Fruit fly (Drosophila melanogaster) whole organism, embryonic: Measurements from ENCODE around the gene Neurl4.

ENCODE experiments used
- B-H2 ChIP-seq: fragments of 200-800 bp; sonication (Bioruptor generic); optimal IDR thresholded peaks from 2 replicates; lab custom pipeline; 2018; ENCODE audit warnings: missing biosample characterization, mild to moderate bottlenecking, missing genetic modification characterization
- C15 ChIP-seq: fragments of 200-800 bp; sonication (Bioruptor generic); IDR thresholded peaks from 3 replicates; pipeline ENCODE4 v1.3.6; 2022; ENCODE audit warnings: missing biosample characterization, missing genetic modification characterization
- CG10147 ChIP-seq: fragments of 200-800 bp; sonication (Bioruptor generic); optimal IDR thresholded peaks from 2 replicates; lab custom pipeline; 2019; ENCODE audit warnings: missing biosample characterization, mild to moderate bottlenecking, missing genetic modification characterization, moderate library complexity
- CG11085 ChIP-seq: fragments of 200-800 bp; sonication (Bioruptor generic); IDR thresholded peaks from 2 replicates; pipeline ENCODE4 v1.3.6; 2022; ENCODE audit warnings: missing biosample characterization, missing genetic modification characterization
- CG1233 ChIP-seq: fragments of 200-800 bp; sonication (Bioruptor generic); optimal IDR thresholded peaks from 4 replicates; lab custom pipeline; 2018; ENCODE audit warnings: missing biosample characterization, mild to moderate bottlenecking, missing genetic modification characterization
- CG12769 ChIP-seq: fragments of 200-800 bp; sonication (Bioruptor generic); optimal IDR thresholded peaks from 2 replicates; lab custom pipeline; 2019; ENCODE audit warnings: missing biosample characterization, mild to moderate bottlenecking, missing genetic modification characterization, moderate library complexity
- CG16863 ChIP-seq: fragments of 200-800 bp; sonication (Bioruptor generic); optimal IDR thresholded peaks from 3 replicates; lab custom pipeline; 2016; ENCODE audit warnings: missing biosample characterization, missing genetic modification characterization
- CG17359 ChIP-seq: fragments of 200-800 bp; sonication (Bioruptor generic); optimal IDR thresholded peaks from 3 replicates; lab custom pipeline; 2018; ENCODE audit warnings: missing biosample characterization, mild to moderate bottlenecking, missing genetic modification characterization, moderate library complexity
- CG17385 ChIP-seq: fragments of 200-800 bp; sonication (Bioruptor generic); optimal IDR thresholded peaks from 3 replicates; lab custom pipeline; 2018; ENCODE audit warnings: missing biosample characterization, mild to moderate bottlenecking, missing genetic modification characterization
- CG18262 ChIP-seq: fragments of 200-800 bp; optimal IDR thresholded peaks from 3 replicates; lab custom pipeline; 2019; ENCODE audit warnings: missing biosample characterization, mild to moderate bottlenecking, missing genetic modification characterization, moderate library complexity
- CG2129 ChIP-seq: fragments of 200-800 bp; sonication (Bioruptor generic); IDR thresholded peaks from 2 replicates; pipeline ENCODE4 v1.3.6; 2022; ENCODE audit warnings: missing biosample characterization, missing genetic modification characterization; ENCODE audit not compliant: partially characterized antibody
- CG30403 ChIP-seq: fragments of 200-800 bp; sonication (Bioruptor generic); optimal IDR thresholded peaks from 3 replicates; lab custom pipeline; 2016; ENCODE audit warnings: missing biosample characterization, missing genetic modification characterization
- CG32772 ChIP-seq: fragments of 200-800 bp; sonication (Bioruptor generic); IDR thresholded peaks from 2 replicates; pipeline ENCODE4 v1.3.6; 2022; ENCODE audit warnings: missing biosample characterization, missing genetic modification characterization
- CG3407 ChIP-seq: fragments of 200-800 bp; sonication (Bioruptor generic); optimal IDR thresholded peaks from 2 replicates; lab custom pipeline; 2018; ENCODE audit warnings: missing biosample characterization, mild to moderate bottlenecking, missing genetic modification characterization
- CG34376 ChIP-seq: fragments of 200-800 bp; sonication (Bioruptor generic); optimal IDR thresholded peaks from 2 replicates; lab custom pipeline; 2018; ENCODE audit warnings: missing biosample characterization, mild to moderate bottlenecking, missing genetic modification characterization
- CG43689 ChIP-seq: fragments of 200-800 bp; sonication (Bioruptor generic); IDR thresholded peaks from 2 replicates; pipeline ENCODE4 v1.3.6; 2022; ENCODE audit warnings: missing biosample characterization, missing genetic modification characterization
- CG4820 ChIP-seq: fragments of 200-800 bp; sonication (Bioruptor generic); optimal IDR thresholded peaks from 3 replicates; lab custom pipeline; 2016; ENCODE audit warnings: missing biosample characterization, missing genetic modification characterization
- CG6254 ChIP-seq: fragments of 200-800 bp; sonication (Bioruptor generic); optimal IDR thresholded peaks from 3 replicates; lab custom pipeline; 2017; ENCODE audit warnings: mild to moderate bottlenecking, missing biosample characterization, missing genetic modification reagents, missing genetic modification characterization
- CG7786 ChIP-seq: fragments of 200-800 bp; sonication (Bioruptor generic); optimal IDR thresholded peaks from 2 replicates; lab custom pipeline; 2016; ENCODE audit warnings: missing biosample characterization, missing genetic modification characterization
- CG9437 ChIP-seq: fragments of 200-800 bp; sonication (Bioruptor generic); optimal IDR thresholded peaks from 2 replicates; lab custom pipeline; 2018; ENCODE audit warnings: missing biosample characterization, mild to moderate bottlenecking, missing genetic modification characterization
- CG9727 ChIP-seq: fragments of 200-800 bp; sonication (Bioruptor generic); optimal IDR thresholded peaks from 3 replicates; lab custom pipeline; 2017; ENCODE audit warnings: missing biosample characterization, mild to moderate bottlenecking, missing genetic modification characterization
- CkIIα-i1 ChIP-seq: fragments of 200-800 bp; sonication (Bioruptor generic); IDR thresholded peaks from 2 replicates; pipeline ENCODE4 v1.3.6; 2022; ENCODE audit warnings: missing biosample characterization, missing genetic modification characterization
- CoRest ChIP-seq: fragments of 200-800 bp; sonication (Bioruptor generic); optimal IDR thresholded peaks from 3 replicates; lab custom pipeline; 2018; ENCODE audit warnings: missing biosample characterization, mild to moderate bottlenecking, missing genetic modification characterization, moderate library complexity
- Dbx ChIP-seq: fragments of 200-800 bp; sonication (Bioruptor generic); IDR thresholded peaks from 3 replicates; pipeline ENCODE4 v1.3.6; 2022; ENCODE audit warnings: missing biosample characterization, missing genetic modification characterization
- Dfd ChIP-seq, 2 experiments: fragments of >200 bp; optimal IDR thresholded peaks; 2 replicates each; lab custom pipeline; 2017; ENCODE audit warnings: missing biosample characterization in 2 of 2, missing genetic modification characterization in 2 of 2
- Dp ChIP-seq: fragments of 200-800 bp; sonication (Bioruptor generic); optimal IDR thresholded peaks from 2 replicates; lab custom pipeline; 2018; ENCODE audit warnings: missing biosample characterization, mild to moderate bottlenecking, missing genetic modification characterization, moderate library complexity
- Gsc ChIP-seq: fragments of 200-800 bp; sonication (Bioruptor generic); IDR thresholded peaks from 2 replicates; pipeline ENCODE4 v1.3.6; 2022; ENCODE audit warnings: missing biosample characterization, missing genetic modification characterization
- Kr ChIP-seq: fragments of 200-800 bp; sonication (Bioruptor generic); optimal IDR thresholded peaks from 2 replicates; lab custom pipeline; 2017; ENCODE audit warnings: missing biosample characterization, mild to moderate bottlenecking, missing genetic modification characterization
- MBD-R2 ChIP-seq: fragments of 200-800 bp; sonication (Bioruptor generic); IDR thresholded peaks from 2 replicates; pipeline ENCODE4 v1.3.6; 2022; ENCODE audit warnings: missing biosample characterization, missing genetic modification characterization
- Nf-YB ChIP-seq: fragments of 200-800 bp; sonication (Bioruptor generic); optimal IDR thresholded peaks from 3 replicates; lab custom pipeline; 2019; ENCODE audit warnings: missing biosample characterization, mild to moderate bottlenecking, missing genetic modification characterization, moderate library complexity
- Opbp ChIP-seq: fragments of 200-800 bp; sonication (Bioruptor generic); IDR thresholded peaks from 3 replicates; pipeline ENCODE4 v1.3.6; 2022; ENCODE audit warnings: missing biosample characterization, missing genetic modification characterization; ENCODE audit not compliant: partially characterized antibody
- Ptx1 ChIP-seq: fragments of 200-800 bp; sonication (Bioruptor generic); IDR thresholded peaks from 2 replicates; pipeline ENCODE4 v1.3.6; 2022; ENCODE audit warnings: missing biosample characterization, missing genetic modification characterization
- Six4 ChIP-seq: fragments of 200-800 bp; sonication (Bioruptor generic); optimal IDR thresholded peaks from 2 replicates; lab custom pipeline; 2016; ENCODE audit warnings: missing biosample characterization, missing genetic modification characterization
- Sry-β ChIP-seq: fragments of 200-800 bp; sonication (Bioruptor generic); optimal IDR thresholded peaks from 2 replicates; lab custom pipeline; 2018; ENCODE audit warnings: missing biosample characterization, mild to moderate bottlenecking, missing genetic modification characterization, moderate library complexity
- Xrp1 ChIP-seq: fragments of 200-800 bp; sonication (Bioruptor generic); IDR thresholded peaks from 2 replicates; pipeline ENCODE4 v1.3.6; 2022; ENCODE audit warnings: missing biosample characterization, missing genetic modification characterization
- abd-A ChIP-seq: fragments of 200-800 bp; sonication (Bioruptor generic); optimal IDR thresholded peaks from 3 replicates; lab custom pipeline; 2019; ENCODE audit warnings: missing biosample characterization, mild to moderate bottlenecking, missing genetic modification characterization, moderate library complexity
- bcd ChIP-seq: fragments of 200-800 bp; sonication (Bioruptor generic); optimal IDR thresholded peaks from 2 replicates; lab custom pipeline; 2017; ENCODE audit warnings: missing biosample characterization, mild to moderate bottlenecking, missing genetic modification characterization
- bsh ChIP-seq, 2 experiments: fragments of 200-800 bp; sonication (Bioruptor generic); optimal IDR thresholded peaks; 2 replicates each; lab custom pipeline; 2017 to 2018; ENCODE audit warnings: mild to moderate bottlenecking in 2 of 2, missing biosample characterization in 2 of 2, missing genetic modification characterization in 2 of 2, moderate library complexity in 1 of 2
- cato ChIP-seq: fragments of 200-800 bp; sonication (Bioruptor generic); optimal IDR thresholded peaks from 2 replicates; lab custom pipeline; 2016; ENCODE audit warnings: missing biosample characterization, missing genetic modification characterization, borderline replicate concordance
- chm ChIP-seq: fragments of 200-800 bp; sonication (Bioruptor generic); IDR thresholded peaks from 2 replicates; pipeline ENCODE4 v1.3.6; 2022; ENCODE audit warnings: missing biosample characterization, missing genetic modification characterization
- crp ChIP-seq, 2 experiments: fragments of 200-800 bp; sonication (Bioruptor generic); optimal IDR thresholded peaks; 2 replicates in 1 of 2; 3 replicates in 1 of 2; lab custom pipeline; 2017; ENCODE audit warnings: missing biosample characterization in 2 of 2, missing genetic modification characterization in 2 of 2, mild to moderate bottlenecking in 1 of 2, moderate library complexity in 1 of 2
- emc ChIP-seq: fragments of 200-800 bp; sonication (Bioruptor generic); optimal IDR thresholded peaks from 2 replicates; lab custom pipeline; 2016; ENCODE audit warnings: missing biosample characterization, missing genetic modification characterization
- fd64A ChIP-seq: fragments of 200-800 bp; sonication (Bioruptor generic); optimal IDR thresholded peaks from 3 replicates; lab custom pipeline; 2018; ENCODE audit warnings: missing biosample characterization, mild to moderate bottlenecking, missing genetic modification characterization
- insv ChIP-seq, 2 experiments: fragments of 200-800 bp; sonication (Bioruptor generic); optimal IDR thresholded peaks; 3 replicates each; lab custom pipeline; 2016 to 2018; ENCODE audit warnings: missing biosample characterization in 2 of 2, missing genetic modification characterization in 2 of 2
- inv ChIP-seq: fragments of 200-800 bp; sonication (Bioruptor generic); IDR thresholded peaks from 2 replicates; pipeline ENCODE4 v1.3.6; 2022; ENCODE audit warnings: missing biosample characterization, missing genetic modification characterization; ENCODE audit not compliant: partially characterized antibody
- nerfin-2 ChIP-seq: fragments of 200-800 bp; sonication (Bioruptor generic); IDR thresholded peaks from 2 replicates; pipeline ENCODE4 v1.3.6; 2022; ENCODE audit warnings: missing biosample characterization, missing genetic modification characterization; ENCODE audit not compliant: partially characterized antibody
- peb ChIP-seq: fragments of 200-800 bp; sonication (Bioruptor generic); IDR thresholded peaks from 2 replicates; pipeline ENCODE4 v1.3.6; 2022; ENCODE audit warnings: missing biosample characterization, missing genetic modification characterization
- pfk ChIP-seq: fragments of 200-800 bp; sonication (Bioruptor generic); optimal IDR thresholded peaks from 2 replicates; lab custom pipeline; 2018; ENCODE audit warnings: missing biosample characterization, mild to moderate bottlenecking, missing genetic modification characterization, moderate library complexity
- slp2 ChIP-seq: fragments of 200-800 bp; sonication (Bioruptor generic); optimal IDR thresholded peaks from 2 replicates; lab custom pipeline; 2016; ENCODE audit warnings: missing biosample characterization, missing genetic modification characterization
- tap ChIP-seq: fragments of 200-800 bp; optimal IDR thresholded peaks from 3 replicates; lab custom pipeline; 2019; ENCODE audit warnings: missing biosample characterization, mild to moderate bottlenecking, missing genetic modification characterization, moderate library complexity
- tgo ChIP-seq: fragments of 200-800 bp; sonication (Bioruptor generic); IDR thresholded peaks from 3 replicates; pipeline ENCODE4 v1.3.6; 2022; ENCODE audit warnings: missing biosample characterization, missing genetic modification characterization

Neurl4 gene

DNA sequence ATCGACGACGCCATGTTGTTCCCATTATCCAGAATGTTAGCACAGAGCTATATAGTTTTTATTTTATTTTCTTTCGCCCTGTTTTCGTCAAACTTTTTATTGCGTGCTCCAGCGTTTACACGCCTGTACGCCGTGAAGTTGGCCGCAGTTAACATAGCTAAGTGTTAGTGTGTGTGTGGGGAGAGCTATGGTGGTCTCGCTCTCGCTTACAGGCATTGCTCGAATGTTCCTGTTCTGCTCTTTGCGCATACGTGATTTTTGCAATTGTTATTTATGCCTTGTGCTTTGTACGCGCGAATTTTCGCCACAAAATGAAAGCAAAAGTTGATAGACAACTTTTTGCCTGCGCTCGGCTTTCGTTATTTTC lies 45.7 kb downstream of the Neurl4 start (continued):
- TF ChIP-seq tap (no peak), CG12769 (tag; lab: Kevin White, UChicago) (peak; percentile 55), Dfd (GFP tag; optimal IDR thresholded peaks at IDR 0.05; lab: Kevin White, UChicago) (no peak), CG1233 (peak; percentile 41), Kr (no peak), Gsc (no peak), CG43689 (GFP tag; lab: Robert Waterston, UW) (no peak), Six4 (GFP tag; lab: Kevin White, UChicago) (no peak), CG30403 (GFP tag; lab: Kevin White, UChicago) (no peak), emc (GFP tag; lab: Kevin White, UChicago) (no peak), Nf-YB (GFP tag; lab: Kevin White, UChicago) (peak; percentile 12), CG34376 (GFP tag; lab: Kevin White, UChicago) (peak; percentile 60), CG7786 (no peak), CG9727 (peak; percentile 29), CG32772 (GFP tag; lab: Robert Waterston, UW) (no peak), CG18262 (tag; lab: Kevin White, UChicago) (no peak), CG3407 (no peak), bcd (no peak), B-H2 (GFP tag; lab: Kevin White, UChicago) (peak; percentile 74), cato (GFP tag; lab: Kevin White, UChicago) (no peak), CG11085 (GFP tag; lab: Robert Waterston, UW) (no peak), CoRest (tag; lab: Kevin White, UChicago) (no peak), Ptx1 (no peak), CG9437 (GFP tag; lab: Kevin White, UChicago) (no peak), tgo (GFP tag; lab: Robert Waterston, UW) (no peak), crp (GFP tag; optimal IDR thresholded peaks at IDR 0.05; lab: Kevin White, UChicago) (no peak), slp2 (GFP tag; lab: Kevin White, UChicago) (no peak), fd64A (GFP tag; lab: Kevin White, UChicago) (no peak), insv (GFP tag; optimal IDR thresholded peaks at IDR 0.05; lab: Kevin White, UChicago) (peak in 1 of 2 experiments; percentile 29), Dp (GFP tag; lab: Kevin White, UChicago) (no peak), peb (GFP tag; lab: Robert Waterston, UW) (no peak), chm (no peak), C15 (GFP tag; lab: Robert Waterston, UW) (no peak), inv (GFP tag; lab: Robert Waterston, UW) (no peak), nerfin-2 (GFP tag; lab: Robert Waterston, UW) (peak; percentile 42; the same call in 1 of the 2 replicates), MBD-R2 (GFP tag; lab: Robert Waterston, UW) (peak; percentile 46; the same call in 1 of the 2 replicates), pfk (GFP tag; lab: Kevin White, UChicago) (peak; percentile 55), Sry-β (GFP tag; lab: Kevin White, UChicago) (no peak), CG2129 (GFP tag; lab: Robert Waterston, UW) (no peak), abd-A (tag; lab: Kevin White, UChicago) (peak; percentile 82), CG17359 (tag; lab: Kevin White, UChicago) (no peak), Opbp (peak; percentile 100), CG4820 (GFP tag; lab: Kevin White, UChicago) (no peak), CG6254 (GFP tag; lab: Kevin White, UChicago) (peak; percentile 30), CG10147 (GFP tag; lab: Kevin White, UChicago) (no peak), bsh (GFP tag; optimal IDR thresholded peaks at IDR 0.05; lab: Kevin White, UChicago) (no peak), Dbx (GFP tag; lab: Robert Waterston, UW) (peak; percentile 61; the same call in 2 of the 3 replicates), CkIIα-i1 (GFP tag; lab: Robert Waterston, UW) (no peak), CG17385 (GFP tag; lab: Kevin White, UChicago) (peak; percentile 64), Xrp1 (GFP tag; lab: Robert Waterston, UW) (no peak), CG16863 (GFP tag; lab: Kevin White, UChicago) (no peak)
